Worm (Caenorhabditis elegans) whole organism, L1 larva: Measurements from ENCODE around the gene sri-6.
A peak's percentile ranks its signal among the peaks of the same experiment; 100 is the strongest.

Experiments
- F16B12.6 ChIP-seq: fragments of 150-350 bp; optimal IDR thresholded peaks from 2 replicates; lab custom pipeline; 2014; ENCODE audit warnings: missing biosample characterization, missing genetic modification characterization
- fos-1 ChIP-seq: fragments of 150-350 bp; optimal IDR thresholded peaks from 2 replicates; lab custom pipeline; 2014; ENCODE audit warnings: missing biosample characterization, missing genetic modification characterization
- lin-13 ChIP-seq: fragments of 150-350 bp; optimal IDR thresholded peaks from 2 replicates; lab custom pipeline; 2014; ENCODE audit warnings: missing biosample characterization, missing genetic modification reagents, missing genetic modification characterization
- lir-3 ChIP-seq: sonication (generic microtip); optimal IDR thresholded peaks from 2 replicates; lab custom pipeline; 2016; ENCODE audit warnings: mild to moderate bottlenecking, missing genetic modification characterization, moderate library complexity, missing compliant biosample characterization; ENCODE audit not compliant: poor library complexity
- lsy-2 ChIP-seq, 2 experiments: fragments of 150-350 bp; optimal IDR thresholded peaks; 2 replicates each; lab custom pipeline; 2014; ENCODE audit warnings: missing biosample characterization in 2 of 2, missing genetic modification characterization in 2 of 2
- mab-9 ChIP-seq: fragments of 200-800 bp; sonication (Bioruptor generic); IDR thresholded peaks from 2 replicates; pipeline ENCODE4 v1.3.6; 2022; ENCODE audit warnings: missing genetic modification reagents, missing genetic modification characterization, missing compliant biosample characterization
- mdl-1 ChIP-seq, 2 experiments: fragments of 150-350 bp; optimal IDR thresholded peaks; 2 replicates each; lab custom pipeline; 2014 to 2017; ENCODE audit warnings: missing biosample characterization in 2 of 2, missing genetic modification characterization in 2 of 2, inconsistent platforms in 1 of 2
- pax-3 ChIP-seq: fragments of 200-800 bp; sonication (Bioruptor generic); optimal IDR thresholded peaks from 2 replicates; lab custom pipeline; 2018; ENCODE audit warnings: mild to moderate bottlenecking, missing genetic modification characterization, moderate library complexity, missing compliant biosample characterization

DNA sequence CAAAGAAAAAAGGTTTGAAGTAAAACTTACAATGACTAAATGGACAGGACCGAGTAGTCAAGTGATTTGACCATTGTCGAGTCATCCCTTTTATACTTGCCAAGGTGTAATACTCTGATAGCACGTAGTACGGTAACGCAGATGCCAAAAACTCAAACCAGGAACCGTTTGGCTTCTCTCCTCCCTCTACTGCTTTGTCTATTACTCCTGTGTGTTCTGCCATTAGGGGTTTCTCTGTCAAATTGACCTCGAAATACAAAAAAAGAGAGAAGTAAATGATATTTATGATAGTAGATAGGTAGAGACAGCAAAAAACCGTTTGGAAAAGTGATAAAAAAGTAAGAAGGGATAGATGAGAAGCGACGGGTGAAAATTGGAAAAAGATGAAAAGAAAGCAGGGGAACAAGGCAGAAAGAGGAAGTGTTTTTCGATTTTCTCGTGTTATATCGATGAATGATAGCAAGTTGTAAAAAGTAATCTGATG, 16.7 kb downstream of the sri-6 start, which contains the start of the genes col-159 and col-160:
- no peak for TF ChIP-seq mdl-1 (tag; optimal IDR thresholded peaks at IDR 0.05; lab: Kevin White, UChicago)
- TF ChIP-seq fos-1 (tag; lab: Kevin White, UChicago), result no peak
- TF ChIP-seq pax-3 (tag; lab: Kevin White, UChicago), result no peak
- TF ChIP-seq F16B12.6 (tag; lab: Kevin White, UChicago), result no peak
- TF ChIP-seq lin-13 (GFP tag; lab: Kevin White, UChicago), result no peak
- TF ChIP-seq lir-3 (tag; lab: Kevin White, UChicago), result no peak
- no peak for TF ChIP-seq mab-9 (GFP tag; lab: Robert Waterston, UW)
- peak in 1 of 2 experiments; percentile 26 for TF ChIP-seq lsy-2 (tag; optimal IDR thresholded peaks at IDR 0.05; lab: Kevin White, UChicago)
